Fruit fly (Drosophila melanogaster) whole organism, embryonic: ENCODE results near the gene Uba4.

Source experiments
- Aef1 ChIP-seq: fragments of 200-800 bp; sonication (Bioruptor generic); IDR thresholded peaks from 3 replicates; pipeline ENCODE4 v1.3.6; 2022; ENCODE audit warnings: missing biosample characterization, missing genetic modification characterization
- Atf-2 ChIP-seq: fragments of 200-800 bp; sonication (Bioruptor generic); optimal IDR thresholded peaks from 2 replicates; lab custom pipeline; 2016; ENCODE audit warnings: missing biosample characterization, missing genetic modification characterization
- B-H2 ChIP-seq: fragments of 200-800 bp; sonication (Bioruptor generic); optimal IDR thresholded peaks from 2 replicates; lab custom pipeline; 2018; ENCODE audit warnings: missing biosample characterization, mild to moderate bottlenecking, missing genetic modification characterization
- CG10267 ChIP-seq: fragments of 200-800 bp; sonication (Bioruptor generic); optimal IDR thresholded peaks from 2 replicates; lab custom pipeline; 2018; ENCODE audit warnings: missing biosample characterization, mild to moderate bottlenecking, missing genetic modification characterization, moderate library complexity
- CG10321 ChIP-seq: fragments of 200-800 bp; sonication (Bioruptor generic); IDR thresholded peaks from 2 replicates; pipeline ENCODE4 v1.3.6; 2022; ENCODE audit warnings: missing biosample characterization, missing genetic modification characterization
- CG11247 ChIP-seq: fragments of 200-800 bp; sonication (Bioruptor generic); IDR thresholded peaks from 2 replicates; pipeline ENCODE4 v1.3.6; 2022; ENCODE audit warnings: missing biosample characterization, missing genetic modification characterization
- CG12155 ChIP-seq: fragments of 200-800 bp; sonication (Bioruptor generic); optimal IDR thresholded peaks from 3 replicates; lab custom pipeline; 2016; ENCODE audit warnings: missing biosample characterization, missing genetic modification characterization
- CG12769 ChIP-seq: fragments of 200-800 bp; sonication (Bioruptor generic); optimal IDR thresholded peaks from 2 replicates; lab custom pipeline; 2019; ENCODE audit warnings: missing biosample characterization, mild to moderate bottlenecking, missing genetic modification characterization, moderate library complexity
- CG1603 ChIP-seq: fragments of 200-800 bp; sonication (Bioruptor generic); optimal IDR thresholded peaks from 2 replicates; lab custom pipeline; 2019; ENCODE audit warnings: missing biosample characterization, mild to moderate bottlenecking, missing genetic modification characterization, moderate library complexity
- CG16863 ChIP-seq: fragments of 200-800 bp; sonication (Bioruptor generic); optimal IDR thresholded peaks from 3 replicates; lab custom pipeline; 2016; ENCODE audit warnings: missing biosample characterization, missing genetic modification characterization
- CG17186 ChIP-seq: fragments of 200-800 bp; sonication (Bioruptor generic); optimal IDR thresholded peaks from 3 replicates; lab custom pipeline; 2017; ENCODE audit warnings: missing biosample characterization, missing genetic modification reagents, missing genetic modification characterization
- CG17359 ChIP-seq: fragments of 200-800 bp; sonication (Bioruptor generic); optimal IDR thresholded peaks from 3 replicates; lab custom pipeline; 2018; ENCODE audit warnings: missing biosample characterization, mild to moderate bottlenecking, missing genetic modification characterization, moderate library complexity
- CG17829 ChIP-seq: fragments of 200-800 bp; optimal IDR thresholded peaks from 2 replicates; lab custom pipeline; 2019; ENCODE audit warnings: missing biosample characterization, mild to moderate bottlenecking, missing genetic modification characterization, moderate library complexity
- CG2889 ChIP-seq: fragments of 200-800 bp; sonication (Bioruptor generic); IDR thresholded peaks from 3 replicates; pipeline ENCODE4 v1.3.6; 2022; ENCODE audit warnings: missing biosample characterization, missing genetic modification characterization
- CG43689 ChIP-seq: fragments of 200-800 bp; sonication (Bioruptor generic); IDR thresholded peaks from 2 replicates; pipeline ENCODE4 v1.3.6; 2022; ENCODE audit warnings: missing biosample characterization, missing genetic modification characterization
- CG4820 ChIP-seq: fragments of 200-800 bp; sonication (Bioruptor generic); optimal IDR thresholded peaks from 3 replicates; lab custom pipeline; 2016; ENCODE audit warnings: missing biosample characterization, missing genetic modification characterization
- CG7745 ChIP-seq: fragments of 200-800 bp; sonication (Bioruptor generic); optimal IDR thresholded peaks from 2 replicates; lab custom pipeline; 2018; ENCODE audit warnings: missing biosample characterization, mild to moderate bottlenecking, missing genetic modification characterization, moderate library complexity
- CG7963 ChIP-seq: fragments of 200-800 bp; sonication (Bioruptor generic); IDR thresholded peaks from 3 replicates; pipeline ENCODE4 v1.3.6; 2022; ENCODE audit warnings: missing biosample characterization, missing genetic modification characterization; ENCODE audit not compliant: partially characterized antibody
- CG8281 ChIP-seq: fragments of 200-800 bp; sonication (Bioruptor generic); optimal IDR thresholded peaks from 2 replicates; lab custom pipeline; 2018; ENCODE audit warnings: missing biosample characterization, mild to moderate bottlenecking, missing genetic modification characterization, moderate library complexity
- CG8478 ChIP-seq: fragments of >200 bp; optimal IDR thresholded peaks from 2 replicates; lab custom pipeline; 2018
- CG9727 ChIP-seq: fragments of 200-800 bp; sonication (Bioruptor generic); optimal IDR thresholded peaks from 3 replicates; lab custom pipeline; 2017; ENCODE audit warnings: missing biosample characterization, mild to moderate bottlenecking, missing genetic modification characterization
- CoRest ChIP-seq: fragments of 200-800 bp; sonication (Bioruptor generic); optimal IDR thresholded peaks from 3 replicates; lab custom pipeline; 2018; ENCODE audit warnings: missing biosample characterization, mild to moderate bottlenecking, missing genetic modification characterization, moderate library complexity
- Dfd ChIP-seq, 2 experiments: fragments of >200 bp; optimal IDR thresholded peaks; 2 replicates each; lab custom pipeline; 2017; ENCODE audit warnings: missing biosample characterization in 2 of 2, missing genetic modification characterization in 2 of 2
- Dip3 ChIP-seq: fragments of 200-800 bp; sonication (Bioruptor generic); optimal IDR thresholded peaks from 3 replicates; lab custom pipeline; 2016; ENCODE audit warnings: missing biosample characterization, missing genetic modification characterization
- HmgD ChIP-seq: fragments of 200-800 bp; sonication (Bioruptor generic); optimal IDR thresholded peaks from 3 replicates; lab custom pipeline; 2016; ENCODE audit warnings: missing biosample characterization, missing genetic modification characterization
- HmgZ ChIP-seq: fragments of 200-800 bp; sonication (Bioruptor generic); optimal IDR thresholded peaks from 2 replicates; lab custom pipeline; 2018; ENCODE audit warnings: missing biosample characterization, mild to moderate bottlenecking, missing genetic modification characterization
- Kr ChIP-seq: fragments of 200-800 bp; sonication (Bioruptor generic); optimal IDR thresholded peaks from 2 replicates; lab custom pipeline; 2017; ENCODE audit warnings: missing biosample characterization, mild to moderate bottlenecking, missing genetic modification characterization
- Lhr ChIP-seq: fragments of 200-800 bp; sonication (Bioruptor generic); optimal IDR thresholded peaks from 3 replicates; lab custom pipeline; 2017; ENCODE audit warnings: mild to moderate bottlenecking, missing biosample characterization, missing genetic modification reagents, missing genetic modification characterization
- Lim3 ChIP-seq: fragments of 200-800 bp; sonication (Bioruptor generic); IDR thresholded peaks from 2 replicates; pipeline ENCODE4 v1.3.6; 2022; ENCODE audit warnings: missing biosample characterization, missing genetic modification characterization
- Nf-YB ChIP-seq: fragments of 200-800 bp; sonication (Bioruptor generic); optimal IDR thresholded peaks from 3 replicates; lab custom pipeline; 2019; ENCODE audit warnings: missing biosample characterization, mild to moderate bottlenecking, missing genetic modification characterization, moderate library complexity
- Oli ChIP-seq: fragments of 200-800 bp; sonication (Bioruptor generic); optimal IDR thresholded peaks from 2 replicates; lab custom pipeline; 2018; ENCODE audit warnings: missing biosample characterization, mild to moderate bottlenecking, missing genetic modification characterization, moderate library complexity
- Ptx1 ChIP-seq: fragments of 200-800 bp; sonication (Bioruptor generic); IDR thresholded peaks from 2 replicates; pipeline ENCODE4 v1.3.6; 2022; ENCODE audit warnings: missing biosample characterization, missing genetic modification characterization
- ac ChIP-seq: fragments of 200-800 bp; sonication (Bioruptor generic); optimal IDR thresholded peaks from 3 replicates; lab custom pipeline; 2017; ENCODE audit warnings: missing biosample characterization, mild to moderate bottlenecking, missing genetic modification characterization
- az2 ChIP-seq: fragments of 200-800 bp; sonication (Bioruptor generic); optimal IDR thresholded peaks from 3 replicates; lab custom pipeline; 2016; ENCODE audit warnings: missing biosample characterization, missing genetic modification characterization
- cad ChIP-seq: fragments of >200 bp; optimal IDR thresholded peaks from 2 replicates; lab custom pipeline; 2017; ENCODE audit warnings: missing biosample characterization, missing genetic modification characterization
- cato ChIP-seq: fragments of 200-800 bp; sonication (Bioruptor generic); optimal IDR thresholded peaks from 2 replicates; lab custom pipeline; 2016; ENCODE audit warnings: missing biosample characterization, missing genetic modification characterization, borderline replicate concordance
- dysf ChIP-seq: fragments of 200-800 bp; sonication (Bioruptor generic); IDR thresholded peaks from 3 replicates; pipeline ENCODE4 v1.3.6; 2022; ENCODE audit warnings: missing biosample characterization, missing genetic modification characterization
- en ChIP-seq: fragments of 200-800 bp; sonication (Bioruptor generic); optimal IDR thresholded peaks from 2 replicates; lab custom pipeline; 2016; ENCODE audit warnings: missing biosample characterization, missing genetic modification characterization
- fd102C ChIP-seq: fragments of 200-800 bp; sonication (Bioruptor generic); optimal IDR thresholded peaks from 2 replicates; lab custom pipeline; 2018; ENCODE audit warnings: missing biosample characterization, mild to moderate bottlenecking, missing genetic modification characterization, moderate library complexity
- gro ChIP-seq: fragments of 200-800 bp; sonication (Bioruptor generic); optimal IDR thresholded peaks from 2 replicates; lab custom pipeline; 2016; ENCODE audit warnings: missing biosample characterization, missing genetic modification characterization
- hbn ChIP-seq: fragments of 200-800 bp; sonication (Bioruptor generic); IDR thresholded peaks from 2 replicates; pipeline ENCODE4 v1.3.6; 2022; ENCODE audit warnings: missing biosample characterization, missing genetic modification characterization; ENCODE audit not compliant: partially characterized antibody
- jumu ChIP-seq: fragments of 200-800 bp; sonication (Bioruptor generic); optimal IDR thresholded peaks from 3 replicates; lab custom pipeline; 2016; ENCODE audit warnings: missing biosample characterization, missing genetic modification characterization
- lab ChIP-seq: fragments of 200-800 bp; sonication (Bioruptor generic); optimal IDR thresholded peaks from 3 replicates; lab custom pipeline; 2017; ENCODE audit warnings: missing biosample characterization, missing genetic modification characterization, mild to moderate bottlenecking, moderate library complexity, missing genetic modification reagents
- maf-S ChIP-seq: fragments of 200-800 bp; sonication (Bioruptor generic); optimal IDR thresholded peaks from 2 replicates; lab custom pipeline; 2016; ENCODE audit warnings: missing biosample characterization, missing genetic modification characterization
- mam ChIP-seq: fragments of 200-800 bp; sonication (Bioruptor generic); optimal IDR thresholded peaks from 3 replicates; lab custom pipeline; 2016; ENCODE audit warnings: missing biosample characterization, missing genetic modification characterization
- nmo ChIP-seq: fragments of 200-800 bp; sonication (Bioruptor generic); optimal IDR thresholded peaks from 2 replicates; lab custom pipeline; 2018; ENCODE audit warnings: missing biosample characterization, mild to moderate bottlenecking, missing genetic modification characterization, moderate library complexity
- pum ChIP-seq: fragments of 200-800 bp; sonication (Bioruptor generic); optimal IDR thresholded peaks from 2 replicates; lab custom pipeline; 2016; ENCODE audit warnings: missing biosample characterization, missing genetic modification characterization
- slp2 ChIP-seq: fragments of 200-800 bp; sonication (Bioruptor generic); optimal IDR thresholded peaks from 2 replicates; lab custom pipeline; 2016; ENCODE audit warnings: missing biosample characterization, missing genetic modification characterization
- toy ChIP-seq: fragments of 200-800 bp; sonication (Bioruptor generic); IDR thresholded peaks from 2 replicates; pipeline ENCODE4 v1.3.6; 2022; ENCODE audit warnings: missing biosample characterization, missing genetic modification characterization
- wek ChIP-seq: fragments of 200-800 bp; sonication (Bioruptor generic); optimal IDR thresholded peaks from 3 replicates; lab custom pipeline; 2018; ENCODE audit warnings: missing biosample characterization, mild to moderate bottlenecking, missing genetic modification characterization, moderate library complexity

Gene Uba4

DNA sequence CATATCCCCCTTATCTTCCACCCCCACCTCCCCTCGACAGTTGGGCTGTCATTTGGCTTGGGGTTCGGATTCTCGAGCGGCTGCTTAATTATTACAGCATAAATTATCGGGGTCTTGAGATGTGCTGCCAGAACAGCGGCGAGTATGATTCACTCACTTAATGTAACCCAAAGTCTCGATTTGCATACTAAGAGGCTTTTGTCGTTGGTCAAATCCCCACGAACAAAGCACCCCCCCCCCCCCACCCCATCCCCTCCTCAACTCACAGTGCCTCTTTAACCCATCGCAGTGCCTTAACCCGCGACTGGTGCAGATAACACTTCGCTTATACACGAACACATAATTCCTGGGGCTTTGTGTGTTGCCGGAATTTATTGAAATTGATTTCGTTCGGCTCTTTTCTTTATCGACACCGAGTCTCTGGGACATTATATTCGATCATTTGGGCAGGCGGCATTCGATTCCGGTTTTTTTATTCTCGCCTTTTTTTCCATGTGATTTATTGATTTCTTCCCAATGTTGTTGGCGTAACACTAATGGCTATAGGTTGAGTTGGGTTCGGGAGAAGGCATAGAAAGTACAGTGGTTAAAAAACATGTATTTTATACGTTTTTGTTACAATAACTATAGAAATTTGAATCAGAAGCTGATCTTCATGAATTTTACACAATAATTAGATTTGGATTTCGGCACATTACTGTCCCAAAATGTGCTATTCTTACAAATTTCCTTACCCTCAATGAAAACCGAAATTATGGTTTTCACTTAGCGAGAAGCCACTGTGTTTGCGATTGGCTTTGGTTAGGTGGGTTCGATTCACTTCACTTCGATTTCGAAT lies 36.8 kb downstream of the Uba4 start (continued):
- peak; percentile 54 for TF ChIP-seq nmo (GFP tag; lab: Kevin White, UChicago)
- TF ChIP-seq CG17359 (tag; lab: Kevin White, UChicago): peak; percentile 37
- TF ChIP-seq dysf (GFP tag; lab: Robert Waterston, UW): peak; percentile 48; the same call in 1 of the 3 replicates
- TF ChIP-seq cad (GFP tag; lab: Kevin White, UChicago): no peak
- no peak for TF ChIP-seq gro (GFP tag; lab: Kevin White, UChicago)
- TF ChIP-seq mam (GFP tag; lab: Kevin White, UChicago): peak; percentile 14
- TF ChIP-seq pum: peak; percentile 20
- peak; percentile 33 for TF ChIP-seq CG10267
- peak; percentile 60 for TF ChIP-seq Oli (tag; lab: Kevin White, UChicago)
- no peak for TF ChIP-seq toy (GFP tag; lab: Robert Waterston, UW)
- TF ChIP-seq slp2: no peak
- TF ChIP-seq CoRest (tag; lab: Kevin White, UChicago): peak; percentile 60
- no peak for TF ChIP-seq CG7745 (tag; lab: Kevin White, UChicago)
- peak; percentile 56 for TF ChIP-seq CG17829
- no peak for TF ChIP-seq HmgD
- peak; percentile 13 for TF ChIP-seq Nf-YB (GFP tag; lab: Kevin White, UChicago)
- TF ChIP-seq Atf-2 (GFP tag; lab: Kevin White, UChicago): no peak
- no peak for TF ChIP-seq wek
- TF ChIP-seq az2 (GFP tag; lab: Kevin White, UChicago): peak; percentile 72
- no peak for TF ChIP-seq Aef1 (GFP tag; lab: Robert Waterston, UW)
- TF ChIP-seq en (GFP tag; lab: Kevin White, UChicago): peak; percentile 19
- no peak for TF ChIP-seq CG8281 (tag; lab: Kevin White, UChicago)
- no peak for TF ChIP-seq hbn (GFP tag; lab: Robert Waterston, UW)
- no peak for TF ChIP-seq HmgZ (tag; lab: Kevin White, UChicago)
- TF ChIP-seq CG11247: no peak
- TF ChIP-seq CG12769 (tag; lab: Kevin White, UChicago): peak; percentile 67
- peak; percentile 13 for TF ChIP-seq jumu
- no peak for TF ChIP-seq Dfd (GFP tag; optimal IDR thresholded peaks at IDR 0.05; lab: Kevin White, UChicago)
- no peak for TF ChIP-seq Lim3 (GFP tag; lab: Robert Waterston, UW)
- no peak for TF ChIP-seq B-H2 (GFP tag; lab: Kevin White, UChicago)
- TF ChIP-seq CG16863 (GFP tag; lab: Kevin White, UChicago): peak; percentile 50
- no peak for TF ChIP-seq ac (GFP tag; lab: Kevin White, UChicago)
- TF ChIP-seq Dip3 (GFP tag; lab: Kevin White, UChicago): peak; percentile 19
- no peak for TF ChIP-seq CG10321
- no peak for TF ChIP-seq lab (GFP tag; lab: Kevin White, UChicago)
- no peak for TF ChIP-seq CG43689 (GFP tag; lab: Robert Waterston, UW)
- TF ChIP-seq cato (GFP tag; lab: Kevin White, UChicago): no peak
- peak; percentile 51 for TF ChIP-seq CG1603 (tag; lab: Kevin White, UChicago)
- TF ChIP-seq maf-S (GFP tag; lab: Kevin White, UChicago): no peak
- TF ChIP-seq CG4820 (GFP tag; lab: Kevin White, UChicago): no peak
- TF ChIP-seq CG17186 (GFP tag; lab: Kevin White, UChicago): no peak
- peak; percentile 11 for TF ChIP-seq CG12155 (GFP tag; lab: Kevin White, UChicago)
- TF ChIP-seq Ptx1 (GFP tag; lab: Robert Waterston, UW): 0 out of 2 replicates have a peak, but pooled peaks have one; percentile 14
- peak; percentile 11 for TF ChIP-seq Lhr
- no peak for TF ChIP-seq Kr (GFP tag; lab: Kevin White, UChicago)
- TF ChIP-seq CG7963 (GFP tag; lab: Robert Waterston, UW): no peak
- no peak for TF ChIP-seq fd102C (GFP tag; lab: Kevin White, UChicago)
- TF ChIP-seq CG2889: no peak
- peak; percentile 40 for TF ChIP-seq CG9727 (GFP tag; lab: Kevin White, UChicago)
- no peak for TF ChIP-seq CG8478 (lab: Kevin White, UChicago)
